Fruit fly (Drosophila melanogaster) whole organism, embryonic: Measurements from ENCODE around the gene RpS12.

ENCODE experiments used
- Aef1 ChIP-seq: fragments of 200-800 bp; sonication (Bioruptor generic); IDR thresholded peaks from 3 replicates; pipeline ENCODE4 v1.3.6; 2022; ENCODE audit warnings: missing biosample characterization, missing genetic modification characterization
- B-H2 ChIP-seq: fragments of 200-800 bp; sonication (Bioruptor generic); optimal IDR thresholded peaks from 2 replicates; lab custom pipeline; 2018; ENCODE audit warnings: missing biosample characterization, mild to moderate bottlenecking, missing genetic modification characterization
- CG10543 ChIP-seq: fragments of 200-800 bp; sonication (Bioruptor generic); optimal IDR thresholded peaks from 3 replicates; lab custom pipeline; 2017; ENCODE audit warnings: missing biosample characterization, mild to moderate bottlenecking, missing genetic modification characterization, moderate library complexity
- CG11696 ChIP-seq: fragments of 200-800 bp; sonication (Bioruptor generic); IDR thresholded peaks from 2 replicates; pipeline ENCODE4 v1.3.6; 2022; ENCODE audit warnings: missing biosample characterization, missing genetic modification characterization
- CG12769 ChIP-seq: fragments of 200-800 bp; sonication (Bioruptor generic); optimal IDR thresholded peaks from 2 replicates; lab custom pipeline; 2019; ENCODE audit warnings: missing biosample characterization, mild to moderate bottlenecking, missing genetic modification characterization, moderate library complexity
- CG13287 ChIP-seq: fragments of 200-800 bp; sonication (Bioruptor generic); IDR thresholded peaks from 2 replicates; pipeline ENCODE4 v1.3.6; 2022; ENCODE audit warnings: missing biosample characterization, missing genetic modification characterization; ENCODE audit not compliant: partially characterized antibody
- CG13424 ChIP-seq: fragments of 200-800 bp; sonication (Bioruptor generic); optimal IDR thresholded peaks from 2 replicates; lab custom pipeline; 2019; ENCODE audit warnings: missing biosample characterization, mild to moderate bottlenecking, missing genetic modification characterization, moderate library complexity
- CG14050 ChIP-seq: fragments of 200-800 bp; sonication (Bioruptor generic); IDR thresholded peaks from 3 replicates; pipeline ENCODE4 v1.3.6; 2022; ENCODE audit warnings: missing biosample characterization, missing genetic modification characterization
- CG15696 ChIP-seq: fragments of 200-800 bp; sonication (Bioruptor generic); optimal IDR thresholded peaks from 2 replicates; lab custom pipeline; 2019; ENCODE audit warnings: missing biosample characterization, mild to moderate bottlenecking, missing genetic modification characterization, moderate library complexity
- CG17802 ChIP-seq: fragments of 200-800 bp; sonication (Bioruptor generic); optimal IDR thresholded peaks from 2 replicates; lab custom pipeline; 2018; ENCODE audit warnings: missing biosample characterization, mild to moderate bottlenecking, missing genetic modification characterization, moderate library complexity
- CG17912 ChIP-seq: fragments of 200-800 bp; sonication (Bioruptor generic); optimal IDR thresholded peaks from 2 replicates; lab custom pipeline; 2018; ENCODE audit warnings: missing biosample characterization, mild to moderate bottlenecking, missing genetic modification characterization
- CG33557 ChIP-seq: fragments of 200-800 bp; sonication (Bioruptor generic); optimal IDR thresholded peaks from 2 replicates; lab custom pipeline; 2019; ENCODE audit warnings: missing biosample characterization, mild to moderate bottlenecking, missing genetic modification characterization, moderate library complexity
- CG3726 ChIP-seq: fragments of 200-800 bp; sonication (Bioruptor generic); IDR thresholded peaks from 3 replicates; pipeline ENCODE4, ENCODE4 v1.3.6; 2022; ENCODE audit warnings: missing biosample characterization, missing genetic modification characterization
- CG6254 ChIP-seq: fragments of 200-800 bp; sonication (Bioruptor generic); optimal IDR thresholded peaks from 3 replicates; lab custom pipeline; 2017; ENCODE audit warnings: mild to moderate bottlenecking, missing biosample characterization, missing genetic modification reagents, missing genetic modification characterization
- CG6791 ChIP-seq: fragments of 200-800 bp; sonication (Bioruptor generic); IDR thresholded peaks from 3 replicates; pipeline ENCODE4 v1.3.6; 2022; ENCODE audit warnings: missing biosample characterization, missing genetic modification characterization; ENCODE audit not compliant: partially characterized antibody
- CG6854 ChIP-seq: fragments of 200-800 bp; sonication (Bioruptor generic); optimal IDR thresholded peaks from 3 replicates; lab custom pipeline; 2017; ENCODE audit warnings: missing biosample characterization, mild to moderate bottlenecking, missing genetic modification characterization
- CG7786 ChIP-seq: fragments of 200-800 bp; sonication (Bioruptor generic); optimal IDR thresholded peaks from 2 replicates; lab custom pipeline; 2016; ENCODE audit warnings: missing biosample characterization, missing genetic modification characterization
- CG7928 ChIP-seq: fragments of 200-800 bp; sonication (Bioruptor generic); optimal IDR thresholded peaks from 2 replicates; lab custom pipeline; 2017; ENCODE audit warnings: missing biosample characterization, mild to moderate bottlenecking, missing genetic modification characterization
- CG8290 ChIP-seq, 3 experiments: fragments of 200-800 bp; sonication (Bioruptor generic); optimal IDR thresholded peaks; 2 replicates each; lab custom pipeline; 2016 to 2019; ENCODE audit warnings: missing biosample characterization in 3 of 3, missing genetic modification characterization in 3 of 3, mild to moderate bottlenecking in 2 of 3, moderate library complexity in 1 of 3
- CG9727 ChIP-seq: fragments of 200-800 bp; sonication (Bioruptor generic); optimal IDR thresholded peaks from 3 replicates; lab custom pipeline; 2017; ENCODE audit warnings: missing biosample characterization, mild to moderate bottlenecking, missing genetic modification characterization
- CoRest ChIP-seq: fragments of 200-800 bp; sonication (Bioruptor generic); optimal IDR thresholded peaks from 3 replicates; lab custom pipeline; 2018; ENCODE audit warnings: missing biosample characterization, mild to moderate bottlenecking, missing genetic modification characterization, moderate library complexity
- Dbx ChIP-seq: fragments of 200-800 bp; sonication (Bioruptor generic); IDR thresholded peaks from 3 replicates; pipeline ENCODE4 v1.3.6; 2022; ENCODE audit warnings: missing biosample characterization, missing genetic modification characterization
- Dek ChIP-seq: fragments of 200-800 bp; sonication (Bioruptor generic); optimal IDR thresholded peaks from 3 replicates; lab custom pipeline; 2019; ENCODE audit warnings: missing biosample characterization, mild to moderate bottlenecking, missing genetic modification characterization, moderate library complexity
- Dll ChIP-seq: fragments of 200-800 bp; sonication (Bioruptor generic); IDR thresholded peaks from 4 replicates; pipeline ENCODE4 v1.3.6; 2022; ENCODE audit warnings: missing biosample characterization, missing genetic modification characterization; ENCODE audit not compliant: partially characterized antibody
- ERR ChIP-seq: fragments of 200-800 bp; sonication (Bioruptor generic); optimal IDR thresholded peaks from 2 replicates; lab custom pipeline; 2016; ENCODE audit warnings: missing biosample characterization, missing genetic modification characterization
- Elba2 ChIP-seq: fragments of 200-800 bp; sonication (Bioruptor generic); optimal IDR thresholded peaks from 3 replicates; lab custom pipeline; 2016; ENCODE audit warnings: missing biosample characterization, missing genetic modification characterization
- Fer1 ChIP-seq: fragments of 200-800 bp; sonication (Bioruptor generic); optimal IDR thresholded peaks from 2 replicates; lab custom pipeline; 2017; ENCODE audit warnings: missing biosample characterization, mild to moderate bottlenecking, missing genetic modification characterization
- HLH4C ChIP-seq: fragments of 200-800 bp; sonication (Bioruptor generic); IDR thresholded peaks from 3 replicates; pipeline ENCODE4 v1.3.6; 2022; ENCODE audit warnings: missing biosample characterization, missing genetic modification characterization; ENCODE audit not compliant: partially characterized antibody
- Myb ChIP-seq: fragments of 200-800 bp; sonication (Bioruptor generic); optimal IDR thresholded peaks from 2 replicates; lab custom pipeline; 2016; ENCODE audit warnings: missing biosample characterization, missing genetic modification characterization
- NC2β ChIP-seq: fragments of 200-800 bp; sonication (Bioruptor generic); optimal IDR thresholded peaks from 2 replicates; lab custom pipeline; 2016; ENCODE audit warnings: missing biosample characterization, missing genetic modification characterization
- NFAT ChIP-seq: fragments of 200-800 bp; sonication (Bioruptor generic); IDR thresholded peaks from 2 replicates; pipeline ENCODE4 v1.3.6; 2022; ENCODE audit warnings: missing biosample characterization, missing genetic modification characterization
- ab ChIP-seq: fragments of 200-800 bp; sonication (Bioruptor generic); optimal IDR thresholded peaks from 2 replicates; lab custom pipeline; 2016; ENCODE audit warnings: missing biosample characterization, missing genetic modification characterization
- ash1 ChIP-seq: fragments of 200-800 bp; sonication (Bioruptor generic); optimal IDR thresholded peaks from 2 replicates; lab custom pipeline; 2018; ENCODE audit warnings: missing biosample characterization, mild to moderate bottlenecking, missing genetic modification characterization
- az2 ChIP-seq: fragments of 200-800 bp; sonication (Bioruptor generic); optimal IDR thresholded peaks from 3 replicates; lab custom pipeline; 2016; ENCODE audit warnings: missing biosample characterization, missing genetic modification characterization
- bbx ChIP-seq: fragments of 200-800 bp; sonication (Bioruptor generic); IDR thresholded peaks from 2 replicates; pipeline ENCODE4 v1.3.6; 2022; ENCODE audit warnings: missing biosample characterization, missing genetic modification characterization; ENCODE audit not compliant: partially characterized antibody
- chn ChIP-seq: fragments of 200-800 bp; sonication (Bioruptor generic); optimal IDR thresholded peaks from 2 replicates; lab custom pipeline; 2016; ENCODE audit warnings: missing biosample characterization, missing genetic modification characterization
- dmrt11E ChIP-seq: fragments of 200-800 bp; sonication (Bioruptor generic); optimal IDR thresholded peaks from 3 replicates; lab custom pipeline; 2018; ENCODE audit warnings: missing biosample characterization, mild to moderate bottlenecking, missing genetic modification characterization, moderate library complexity
- dmrt99B ChIP-seq: fragments of 200-800 bp; sonication (Bioruptor generic); optimal IDR thresholded peaks from 2 replicates; lab custom pipeline; 2018; ENCODE audit warnings: missing biosample characterization, mild to moderate bottlenecking, missing genetic modification characterization, moderate library complexity
- lbe ChIP-seq: fragments of 200-800 bp; sonication (Bioruptor generic); optimal IDR thresholded peaks from 2 replicates; lab custom pipeline; 2016; ENCODE audit warnings: missing biosample characterization, mild to moderate bottlenecking, missing genetic modification characterization
- lmd ChIP-seq: fragments of 200-800 bp; sonication (Bioruptor generic); IDR thresholded peaks from 2 replicates; pipeline ENCODE4 v1.3.6; 2022; ENCODE audit warnings: missing biosample characterization, missing genetic modification characterization
- mam ChIP-seq: fragments of 200-800 bp; sonication (Bioruptor generic); optimal IDR thresholded peaks from 3 replicates; lab custom pipeline; 2016; ENCODE audit warnings: missing biosample characterization, missing genetic modification characterization
- nerfin-2 ChIP-seq: fragments of 200-800 bp; sonication (Bioruptor generic); IDR thresholded peaks from 2 replicates; pipeline ENCODE4 v1.3.6; 2022; ENCODE audit warnings: missing biosample characterization, missing genetic modification characterization; ENCODE audit not compliant: partially characterized antibody
- nmo ChIP-seq: fragments of 200-800 bp; sonication (Bioruptor generic); optimal IDR thresholded peaks from 2 replicates; lab custom pipeline; 2018; ENCODE audit warnings: missing biosample characterization, mild to moderate bottlenecking, missing genetic modification characterization, moderate library complexity
- nom ChIP-seq: fragments of 200-800 bp; sonication (Bioruptor generic); optimal IDR thresholded peaks from 2 replicates; lab custom pipeline; 2017; ENCODE audit warnings: missing biosample characterization, missing genetic modification characterization, mild to moderate bottlenecking, moderate library complexity, missing genetic modification reagents
- sd ChIP-seq: fragments of 200-800 bp; sonication (Bioruptor generic); optimal IDR thresholded peaks from 3 replicates; lab custom pipeline; 2018; ENCODE audit warnings: missing biosample characterization, mild to moderate bottlenecking, missing genetic modification characterization, moderate library complexity
- sna ChIP-seq: fragments of 200-800 bp; sonication (Bioruptor generic); IDR thresholded peaks from 2 replicates; pipeline ENCODE4 v1.3.6; 2022; ENCODE audit warnings: missing biosample characterization, missing genetic modification characterization; ENCODE audit not compliant: partially characterized antibody
- tin ChIP-seq: fragments of 200-800 bp; sonication (Bioruptor generic); optimal IDR thresholded peaks from 3 replicates; lab custom pipeline; 2016; ENCODE audit warnings: missing biosample characterization, missing genetic modification characterization

Gene RpS12

DNA sequence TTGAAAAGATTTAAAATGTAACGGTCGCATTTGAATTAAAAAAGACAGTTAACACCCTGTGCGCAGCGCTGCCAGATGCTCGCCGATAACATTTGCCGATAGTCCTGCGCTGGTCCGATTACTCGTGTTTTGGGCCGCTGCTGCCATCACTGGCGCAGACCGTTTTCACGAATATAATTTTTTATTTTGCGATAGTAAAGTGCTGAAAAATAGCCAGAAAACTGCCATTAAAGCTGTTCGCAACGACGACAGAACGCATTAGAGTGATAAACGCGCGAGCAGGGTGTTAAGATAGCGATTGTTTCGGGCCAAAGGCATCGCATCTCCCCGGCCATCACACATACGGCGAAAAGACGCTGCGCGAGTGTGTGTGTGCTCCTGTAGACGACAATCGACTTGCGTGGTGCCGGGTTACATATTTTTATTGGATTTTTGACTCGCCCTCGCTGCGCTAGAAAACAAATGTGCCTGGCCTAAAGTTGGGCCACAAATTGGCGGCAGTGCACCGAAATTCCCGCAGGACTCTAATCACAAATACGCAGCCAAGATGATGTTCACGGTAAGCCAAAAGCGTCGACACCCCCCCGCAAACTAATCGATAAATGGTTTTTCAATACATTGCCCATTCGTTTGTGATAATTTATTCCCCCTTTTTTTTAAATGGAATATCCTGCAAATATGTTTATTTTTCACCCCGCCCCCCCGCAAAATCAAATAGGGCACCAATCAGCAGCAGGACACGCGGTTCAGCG lies 13.7 kb downstream of the RpS12 start, which contains the start of gene Srrm1 (continued):
- TF ChIP-seq ash1 (GFP tag; lab: Kevin White, UChicago) = no peak
- no peak for TF ChIP-seq nom (GFP tag; lab: Kevin White, UChicago)
- TF ChIP-seq CG17802 (tag; lab: Kevin White, UChicago) = peak; percentile 1
- TF ChIP-seq sd (tag; lab: Kevin White, UChicago) = no peak
- peak; percentile 10 for TF ChIP-seq ERR (GFP tag; lab: Kevin White, UChicago)
- TF ChIP-seq CG11696 (GFP tag; lab: Robert Waterston, UW) = no peak
- TF ChIP-seq az2 (GFP tag; lab: Kevin White, UChicago) = peak; percentile 16
- peak; percentile 39 for TF ChIP-seq B-H2 (GFP tag; lab: Kevin White, UChicago)
- peak; percentile 79; the same call in 1 of the 2 replicates for TF ChIP-seq sna (GFP tag; lab: Robert Waterston, UW)
- TF ChIP-seq CG10543 (GFP tag; lab: Kevin White, UChicago) = peak; percentile 31
- TF ChIP-seq mam = peak; percentile 75
- peak; percentile 42 for TF ChIP-seq CG7786 (GFP tag; lab: Kevin White, UChicago)
- no peak; the same call in 1 of the 2 replicates for TF ChIP-seq lmd
- no peak for TF ChIP-seq CG13424 (tag; lab: Kevin White, UChicago)
- no peak for TF ChIP-seq CG3726 (GFP tag; lab: Robert Waterston, UW)
- no peak for TF ChIP-seq CG17912 (GFP tag; lab: Kevin White, UChicago)
- peak; percentile 19 for TF ChIP-seq Dek (tag; lab: Kevin White, UChicago)
- no peak for TF ChIP-seq Aef1
- TF ChIP-seq CG33557 (GFP tag; lab: Kevin White, UChicago) = peak; percentile 38
- TF ChIP-seq CG14050 (GFP tag; lab: Robert Waterston, UW) = no peak
- TF ChIP-seq Dbx = peak; percentile 47; the same call in 2 of the 3 replicates
- TF ChIP-seq tin (GFP tag; lab: Kevin White, UChicago) = peak; percentile 34
- TF ChIP-seq CG12769 = peak; percentile 27
- TF ChIP-seq bbx (GFP tag; lab: Robert Waterston, UW) = peak; percentile 92
- TF ChIP-seq Myb = peak; percentile 100
- TF ChIP-seq lbe = peak; percentile 30
- TF ChIP-seq nerfin-2 = peak; percentile 79
- TF ChIP-seq CoRest (tag; lab: Kevin White, UChicago) = peak; percentile 65
- TF ChIP-seq NFAT (GFP tag; lab: Robert Waterston, UW) = peak; percentile 41; the same call in 1 of the 2 replicates
- TF ChIP-seq chn (GFP tag; lab: Kevin White, UChicago) = peak; percentile 69
- no peak for TF ChIP-seq Elba2 (GFP tag; lab: Kevin White, UChicago)
- TF ChIP-seq CG7928 (GFP tag; lab: Kevin White, UChicago) = peak; percentile 3
- TF ChIP-seq NC2β (GFP tag; lab: Kevin White, UChicago) = peak; percentile 52
- TF ChIP-seq CG6254 (GFP tag; lab: Kevin White, UChicago) = peak; percentile 100
- no peak for TF ChIP-seq dmrt11E
- TF ChIP-seq dmrt99B (tag; lab: Kevin White, UChicago) = no peak
- no peak for TF ChIP-seq CG6854 (GFP tag; lab: Kevin White, UChicago)
- TF ChIP-seq CG8290 (GFP tag; optimal IDR thresholded peaks at IDR 0.05; lab: Kevin White, UChicago) = no peak
- peak; percentile 8 to 44 for TF ChIP-seq CG8290 (tag; optimal IDR thresholded peaks at IDR 0.05; lab: Kevin White, UChicago)
- peak; percentile 42 for TF ChIP-seq Fer1 (GFP tag; lab: Kevin White, UChicago)
- TF ChIP-seq CG6791 (GFP tag; lab: Robert Waterston, UW) = peak; percentile 88
- TF ChIP-seq CG15696 (tag; lab: Kevin White, UChicago) = no peak
- TF ChIP-seq Dll (GFP tag; lab: Robert Waterston, UW) = peak; percentile 90
- peak; percentile 87 for TF ChIP-seq HLH4C (GFP tag; lab: Robert Waterston, UW)
- peak; percentile 16 for TF ChIP-seq CG9727 (GFP tag; lab: Kevin White, UChicago)
- no peak for TF ChIP-seq ab (GFP tag; lab: Kevin White, UChicago)
- peak; percentile 93 for TF ChIP-seq CG13287 (GFP tag; lab: Robert Waterston, UW)
- peak; percentile 55 for TF ChIP-seq nmo (GFP tag; lab: Kevin White, UChicago)
